Worm (Caenorhabditis elegans) whole organism, L1 larva: ENCODE results near the gene daf-42.
A peak's percentile ranks its signal among the peaks of the same experiment; 100 is the strongest.

Source experiments
- C04F5.9 ChIP-seq: sonication (generic microtip); optimal IDR thresholded peaks from 2 replicates; lab custom pipeline; 2016; ENCODE audit warnings: missing genetic modification characterization, missing compliant biosample characterization
- C34B4.2 ChIP-seq: sonication (generic microtip); optimal IDR thresholded peaks from 2 replicates; lab custom pipeline; 2017; ENCODE audit warnings: mild to moderate bottlenecking, missing genetic modification characterization, missing compliant biosample characterization
- F16B12.6 ChIP-seq: fragments of 150-350 bp; optimal IDR thresholded peaks from 2 replicates; lab custom pipeline; 2014; ENCODE audit warnings: missing biosample characterization, missing genetic modification characterization
- aha-1 ChIP-seq: fragments of 150-350 bp; optimal IDR thresholded peaks from 2 replicates; lab custom pipeline; 2014; ENCODE audit warnings: missing biosample characterization, missing genetic modification characterization
- ama-1 ChIP-seq: fragments of 150-350 bp; optimal IDR thresholded peaks from 2 replicates; lab custom pipeline; 2014
- ceh-63 ChIP-seq: fragments of 200-800 bp; sonication (Bioruptor generic); optimal IDR thresholded peaks from 2 replicates; lab custom pipeline; 2018; ENCODE audit warnings: mild to moderate bottlenecking, missing genetic modification characterization, missing compliant biosample characterization
- ceh-8 ChIP-seq: fragments of 200-800 bp; sonication (Bioruptor generic); optimal IDR thresholded peaks from 2 replicates; lab custom pipeline; 2018; ENCODE audit warnings: mild to moderate bottlenecking, missing genetic modification characterization, moderate library complexity, missing compliant biosample characterization
- ceh-82 ChIP-seq, 3 experiments: fragments of 150-350 bp in 1 of 3; sonication (generic microtip) in 2 of 3; optimal IDR thresholded peaks; 2 replicates each; lab custom pipeline; 2014 to 2017; ENCODE audit warnings: missing biosample characterization in 3 of 3, missing genetic modification characterization in 3 of 3
- ceh-90 ChIP-seq: sonication (generic microtip); optimal IDR thresholded peaks from 2 replicates; lab custom pipeline; 2016; ENCODE audit warnings: missing genetic modification characterization, missing compliant biosample characterization
- ces-1 ChIP-seq: fragments of 150-350 bp; optimal IDR thresholded peaks from 2 replicates; lab custom pipeline; 2014; ENCODE audit warnings: missing biosample characterization, missing genetic modification reagents, missing genetic modification characterization
- dpl-1 ChIP-seq, 3 experiments: fragments of 150-350 bp in 2 of 3; sonication (generic microtip) in 1 of 3; optimal IDR thresholded peaks; 2 replicates each; lab custom pipeline; 2014 to 2017; ENCODE audit warnings: missing biosample characterization in 3 of 3, missing genetic modification characterization in 3 of 3, missing genetic modification reagents in 3 of 3
- efl-1 ChIP-seq, 4 experiments: fragments of 150-350 bp; optimal IDR thresholded peaks in 3 of 4; peaks in 1 of 4; 1 replicate in 1 of 4; 2 replicates in 3 of 4; lab custom pipeline; 2014; ENCODE audit warnings: missing biosample characterization in 2 of 4, missing genetic modification characterization in 2 of 4, missing genetic modification reagents in 2 of 4
- efl-3 ChIP-seq: fragments of 200-800 bp; sonication (Bioruptor generic); optimal IDR thresholded peaks from 2 replicates; lab custom pipeline; 2018; ENCODE audit warnings: mild to moderate bottlenecking, missing genetic modification characterization, missing compliant biosample characterization
- egl-27 ChIP-seq, 2 experiments: fragments of 150-350 bp in 1 of 2; sonication (generic microtip); optimal IDR thresholded peaks; 3 replicates each; lab custom pipeline; 2017 to 2018; ENCODE audit warnings: missing biosample characterization in 2 of 2, missing genetic modification characterization in 2 of 2, missing genetic modification reagents in 2 of 2
- elt-2 ChIP-seq: sonication (generic microtip); optimal IDR thresholded peaks from 2 replicates; lab custom pipeline; 2016; ENCODE audit warnings: missing genetic modification characterization, mild to moderate bottlenecking, inconsistent platforms, missing compliant biosample characterization, missing genetic modification reagents
- fkh-4 ChIP-seq: sonication (generic microtip); optimal IDR thresholded peaks from 2 replicates; lab custom pipeline; 2016; ENCODE audit warnings: missing compliant biosample characterization, missing genetic modification characterization, borderline replicate concordance
- hpl-2 ChIP-seq: fragments of 150-350 bp; optimal IDR thresholded peaks from 2 replicates; lab custom pipeline; 2014; ENCODE audit warnings: missing biosample characterization, missing genetic modification reagents, missing genetic modification characterization
- jun-1 ChIP-seq: fragments of 150-350 bp; optimal IDR thresholded peaks from 2 replicates; lab custom pipeline; 2014; ENCODE audit warnings: missing biosample characterization, missing genetic modification reagents, missing genetic modification characterization
- lin-13 ChIP-seq: fragments of 150-350 bp; optimal IDR thresholded peaks from 2 replicates; lab custom pipeline; 2014; ENCODE audit warnings: missing biosample characterization, missing genetic modification reagents, missing genetic modification characterization
- lin-14 ChIP-seq: fragments of 200-800 bp; sonication (Bioruptor generic); optimal IDR thresholded peaks from 2 replicates; lab custom pipeline; 2018; ENCODE audit warnings: mild to moderate bottlenecking, missing genetic modification characterization, moderate library complexity, missing compliant biosample characterization
- lin-15B ChIP-seq: fragments of 150-350 bp; sonication (generic microtip); optimal IDR thresholded peaks from 3 replicates; lab custom pipeline; 2014; ENCODE audit warnings: missing biosample characterization, missing genetic modification characterization
- mab-9 ChIP-seq: fragments of 200-800 bp; sonication (Bioruptor generic); IDR thresholded peaks from 2 replicates; pipeline ENCODE4 v1.3.6; 2022; ENCODE audit warnings: missing genetic modification reagents, missing genetic modification characterization, missing compliant biosample characterization
- mdl-1 ChIP-seq, 2 experiments: fragments of 150-350 bp; optimal IDR thresholded peaks; 2 replicates each; lab custom pipeline; 2014 to 2017; ENCODE audit warnings: missing biosample characterization in 2 of 2, missing genetic modification characterization in 2 of 2, inconsistent platforms in 1 of 2
- nhr-11 ChIP-seq: fragments of 150-350 bp; optimal IDR thresholded peaks from 2 replicates; lab custom pipeline; 2014; ENCODE audit warnings: missing biosample characterization, missing genetic modification characterization
- nhr-12 ChIP-seq: sonication (generic microtip); optimal IDR thresholded peaks from 2 replicates; lab custom pipeline; 2017; ENCODE audit warnings: missing biosample characterization, missing genetic modification characterization
- nhr-19 ChIP-seq: fragments of 200-800 bp; sonication (Bioruptor generic); conservative IDR thresholded peaks from 2 replicates; pipeline ENCODE4 v1.3.6; 2022; ENCODE audit warnings: missing genetic modification characterization, missing compliant biosample characterization
- nhr-47 ChIP-seq: sonication (generic microtip); optimal IDR thresholded peaks from 2 replicates; lab custom pipeline; 2016; ENCODE audit warnings: mild to moderate bottlenecking, missing genetic modification characterization, moderate library complexity, missing compliant biosample characterization
- nhr-71 ChIP-seq: sonication (generic microtip); optimal IDR thresholded peaks from 2 replicates; lab custom pipeline; 2016; ENCODE audit warnings: mild to moderate bottlenecking, missing genetic modification characterization, moderate library complexity, missing compliant biosample characterization
- nhr-76 ChIP-seq: sonication (generic microtip); optimal IDR thresholded peaks from 2 replicates; lab custom pipeline; 2017; ENCODE audit warnings: missing biosample characterization, missing genetic modification characterization
- nhr-84 ChIP-seq: sonication (generic microtip); optimal IDR thresholded peaks from 2 replicates; lab custom pipeline; 2017; ENCODE audit warnings: missing biosample characterization, missing genetic modification characterization
- nhr-90 ChIP-seq: sonication (generic microtip); optimal IDR thresholded peaks from 2 replicates; lab custom pipeline; 2016; ENCODE audit warnings: mild to moderate bottlenecking, missing genetic modification characterization, missing compliant biosample characterization; ENCODE audit not compliant: poor library complexity
- pag-3 ChIP-seq: sonication (generic microtip); optimal IDR thresholded peaks from 2 replicates; lab custom pipeline; 2017; ENCODE audit warnings: missing genetic modification characterization, mild to moderate bottlenecking, missing compliant biosample characterization, antibody characterized with exemption, borderline replicate concordance; ENCODE audit not compliant: insufficient read depth
- rnt-1 ChIP-seq: sonication (generic microtip); optimal IDR thresholded peaks from 2 replicates; lab custom pipeline; 2016; ENCODE audit warnings: mild to moderate bottlenecking, missing genetic modification characterization, moderate library complexity, missing compliant biosample characterization
- skn-1 ChIP-seq: fragments of 150-350 bp; optimal IDR thresholded peaks from 2 replicates; lab custom pipeline; 2014; ENCODE audit warnings: missing biosample characterization, missing genetic modification characterization
- snpc-4 ChIP-seq: fragments of 150-350 bp; optimal IDR thresholded peaks from 2 replicates; lab custom pipeline; 2014; ENCODE audit warnings: missing biosample characterization, missing genetic modification characterization
- snu-23 ChIP-seq: sonication (generic microtip); optimal IDR thresholded peaks from 2 replicates; lab custom pipeline; 2016; ENCODE audit warnings: missing genetic modification characterization, missing compliant biosample characterization
- sptf-1 ChIP-seq: fragments of 150-350 bp; optimal IDR thresholded peaks from 2 replicates; lab custom pipeline; 2014; ENCODE audit warnings: missing biosample characterization, missing genetic modification characterization
- swsn-7 ChIP-seq: sonication (generic microtip); optimal IDR thresholded peaks from 2 replicates; lab custom pipeline; 2016; ENCODE audit warnings: missing genetic modification characterization, missing compliant biosample characterization
- tbx-2 ChIP-seq: sonication (generic microtip); optimal IDR thresholded peaks from 2 replicates; lab custom pipeline; 2016; ENCODE audit warnings: missing genetic modification characterization, missing compliant biosample characterization
- tlp-1 ChIP-seq: fragments of 150-350 bp; optimal IDR thresholded peaks from 2 replicates; lab custom pipeline; 2014; ENCODE audit warnings: missing biosample characterization, missing genetic modification characterization
- unc-130 ChIP-seq: fragments of 150-350 bp; optimal IDR thresholded peaks from 2 replicates; lab custom pipeline; 2017; ENCODE audit warnings: missing biosample characterization, missing genetic modification characterization, inconsistent platforms
- unc-30 ChIP-seq: sonication (generic microtip); optimal IDR thresholded peaks from 2 replicates; lab custom pipeline; 2017; ENCODE audit warnings: missing biosample characterization, missing genetic modification characterization
- unc-62 ChIP-seq: fragments of 150-350 bp; optimal IDR thresholded peaks from 2 replicates; lab custom pipeline; 2014; ENCODE audit warnings: missing biosample characterization, missing genetic modification reagents, missing genetic modification characterization
- vab-15 ChIP-seq: sonication (generic microtip); optimal IDR thresholded peaks from 2 replicates; lab custom pipeline; 2017; ENCODE audit warnings: missing genotype, mild to moderate bottlenecking, missing genetic modification characterization, missing compliant biosample characterization
- xbp-1 ChIP-seq: sonication (generic microtip); optimal IDR thresholded peaks from 2 replicates; lab custom pipeline; 2016; ENCODE audit warnings: missing genetic modification characterization, missing compliant biosample characterization
- zip-4 ChIP-seq: fragments of 200-800 bp; sonication (Bioruptor generic); optimal IDR thresholded peaks from 2 replicates; lab custom pipeline; 2018; ENCODE audit warnings: mild to moderate bottlenecking, missing genetic modification characterization, moderate library complexity, missing compliant biosample characterization
- ztf-11 ChIP-seq, 2 experiments: sonication (generic microtip); optimal IDR thresholded peaks; 2 replicates each; lab custom pipeline; 2016 to 2017; ENCODE audit warnings: missing genetic modification characterization in 2 of 2, missing biosample characterization in 1 of 2, missing compliant biosample characterization in 1 of 2
- ztf-4 ChIP-seq: fragments of 150-350 bp; optimal IDR thresholded peaks from 2 replicates; lab custom pipeline; 2014; ENCODE audit warnings: missing biosample characterization, missing genetic modification characterization

Gene daf-42

ce11 chrIV:7316613-7317153, 30.0 kb downstream of the daf-42 start, which contains the start of gene F42C5.9 (continued):
- peak; percentile 29 for TF ChIP-seq lin-14 (GFP tag; lab: Kevin White, UChicago)
- TF ChIP-seq pag-3 (tag; lab: Kevin White, UChicago), result no peak
- TF ChIP-seq nhr-84 (tag; lab: Kevin White, UChicago), result no peak
- no peak for TF ChIP-seq unc-30 (tag; lab: Kevin White, UChicago)
- no peak for TF ChIP-seq F16B12.6
- no peak for TF ChIP-seq ces-1 (GFP tag; lab: Kevin White, UChicago)
- no peak for TF ChIP-seq ceh-8 (GFP tag; lab: Kevin White, UChicago)
- peak; percentile 94 for TF ChIP-seq snpc-4 (tag; lab: Kevin White, UChicago)
- TF ChIP-seq ceh-90 (tag; lab: Kevin White, UChicago), result no peak
- TF ChIP-seq vab-15 (tag; lab: Kevin White, UChicago), result no peak
- TF ChIP-seq nhr-71 (tag; lab: Kevin White, UChicago), result peak; percentile 48
- TF ChIP-seq fkh-4 (tag; lab: Kevin White, UChicago), result no peak
- TF ChIP-seq unc-62 (GFP tag; lab: Kevin White, UChicago), result no peak
- peak; percentile 29 for TF ChIP-seq nhr-47 (tag; lab: Kevin White, UChicago)
- no peak for TF ChIP-seq ztf-4 (tag; lab: Kevin White, UChicago)
- no peak for TF ChIP-seq nhr-11 (tag; lab: Kevin White, UChicago)
- TF ChIP-seq ztf-11 (tag; optimal IDR thresholded peaks at IDR 0.05; lab: Kevin White, UChicago), result no peak
- TF ChIP-seq C34B4.2, result no peak
- peak; percentile 15 for TF ChIP-seq swsn-7 (tag; lab: Kevin White, UChicago)
- TF ChIP-seq nhr-12 (tag; lab: Kevin White, UChicago), result no peak
- no peak for TF ChIP-seq hpl-2 (GFP tag; lab: Kevin White, UChicago)
- TF ChIP-seq efl-3 (GFP tag; lab: Kevin White, UChicago), result no peak
- TF ChIP-seq elt-2, result peak; percentile 53
- TF ChIP-seq tlp-1 (tag; lab: Kevin White, UChicago), result no peak
- no peak for TF ChIP-seq mdl-1 (tag; optimal IDR thresholded peaks at IDR 0.05; lab: Kevin White, UChicago)
- TF ChIP-seq mab-9, result no peak
- peak; percentile 72 for TF ChIP-seq nhr-90
- TF ChIP-seq tbx-2 (tag; lab: Kevin White, UChicago), result no peak
- TF ChIP-seq efl-1 (optimal IDR thresholded peaks at IDR 0.05; lab: Kevin White, UChicago), result peak in 1 of 2 experiments; percentile 14
- no peak for TF ChIP-seq efl-1 (GFP tag; optimal IDR thresholded peaks at IDR 0.05 in 1 of 2; lab: Kevin White, UChicago)

DNA sequence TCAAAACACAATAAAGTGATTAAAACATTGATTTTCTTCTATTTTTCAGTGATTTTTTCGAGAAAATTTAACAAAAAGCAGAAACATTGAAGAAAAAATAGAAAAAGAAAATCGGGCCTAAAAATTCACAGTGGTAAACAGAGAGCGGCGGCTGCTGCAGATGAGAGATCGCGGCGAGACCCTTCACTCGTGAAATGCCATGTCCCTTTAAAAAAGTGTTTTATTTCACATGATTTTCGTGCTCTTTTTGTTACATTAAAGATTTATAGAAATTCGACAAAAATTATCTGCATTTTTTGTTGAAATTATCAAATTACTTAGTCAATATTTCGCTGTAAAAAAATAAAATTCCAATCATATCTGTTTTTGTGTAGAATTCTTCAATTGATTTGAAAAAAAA, 32.7 kb downstream of the daf-42 start:
- TF ChIP-seq tbx-2 (tag; lab: Kevin White, UChicago) (peak; percentile 45), elt-2 (no peak), ama-1 (lab: Kevin White, UChicago) (no peak), nhr-47 (tag; lab: Kevin White, UChicago) (peak; percentile 63), rnt-1 (tag; lab: Kevin White, UChicago) (peak; percentile 54), aha-1 (tag; lab: Kevin White, UChicago) (no peak), efl-3 (GFP tag; lab: Kevin White, UChicago) (no peak), fkh-4 (tag; lab: Kevin White, UChicago) (no peak), efl-1 (optimal IDR thresholded peaks at IDR 0.05; lab: Kevin White, UChicago) (peak; percentile 60 to 66), efl-1 (GFP tag; optimal IDR thresholded peaks at IDR 0.05 in 1 of 2; lab: Kevin White, UChicago) (peak; percentile 51 to 92), snu-23 (peak; percentile 79), ceh-82 (tag; optimal IDR thresholded peaks at IDR 0.05; lab: Kevin White, UChicago) (peak in 2 of 3 experiments; percentile 7 to 56), mdl-1 (tag; optimal IDR thresholded peaks at IDR 0.05; lab: Kevin White, UChicago) (peak in 1 of 2 experiments; percentile 23), jun-1 (peak; percentile 14), egl-27 (tag; optimal IDR thresholded peaks at IDR 0.05; lab: Kevin White, UChicago) (no peak), sptf-1 (no peak), lin-15B (tag; lab: Kevin White, UChicago) (peak; percentile 7), C04F5.9 (no peak), ceh-90 (tag; lab: Kevin White, UChicago) (no peak), unc-130 (tag; lab: Kevin White, UChicago) (peak; percentile 35), nhr-76 (tag; lab: Kevin White, UChicago) (no peak), ceh-63 (no peak), skn-1 (tag; lab: Kevin White, UChicago) (peak; percentile 34), lin-13 (GFP tag; lab: Kevin White, UChicago) (peak; percentile 8), swsn-7 (tag; lab: Kevin White, UChicago) (peak; percentile 64), nhr-71 (tag; lab: Kevin White, UChicago) (peak; percentile 78), lin-14 (GFP tag; lab: Kevin White, UChicago) (peak; percentile 65), zip-4 (GFP tag; lab: Kevin White, UChicago) (no peak), xbp-1 (tag; lab: Kevin White, UChicago) (peak; percentile 32), dpl-1 (GFP tag; optimal IDR thresholded peaks at IDR 0.05; lab: Kevin White, UChicago) (peak; percentile 46 to 65 (median 60)), nhr-19 (peak; percentile 40; the same call in 1 of the 2 replicates), C34B4.2 (no peak)
